Worm (Caenorhabditis elegans): ENCODE measurements around the gene ZK370.4.
A peak's percentile ranks its signal among the peaks of the same experiment; 100 is the strongest.

The ZK370.4 gene

DNA sequence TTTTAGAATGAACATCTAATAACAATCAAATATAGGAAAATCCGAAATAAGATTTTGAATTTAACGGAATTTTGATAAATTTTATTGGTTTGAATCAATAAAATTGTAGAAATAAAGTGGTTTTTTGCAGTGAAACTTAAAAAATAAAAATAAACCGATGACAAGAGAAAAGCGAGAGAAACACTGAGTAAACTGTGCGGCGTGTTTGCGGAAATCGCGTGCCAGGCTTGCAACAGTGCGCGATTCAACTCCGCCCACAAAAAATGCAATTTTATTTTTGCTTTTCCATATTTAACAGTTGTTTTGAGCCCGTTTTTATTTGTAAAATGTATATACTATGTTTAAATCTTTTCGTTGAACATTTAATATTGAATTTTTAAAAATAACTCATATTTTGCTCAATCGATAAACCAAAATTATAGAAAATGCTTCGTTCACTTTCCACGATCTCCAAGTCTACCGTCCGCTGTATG, 36.7 kb upstream of the ZK370.4 start, which contains the start of gene mtss-1 (continued):
- TF ChIP-seq ceh-22 (tag; optimal IDR thresholded peaks at IDR 0.05) (no peak), hlh-8 (tag; optimal IDR thresholded peaks at IDR 0.05) (peak; percentile 59), tbx-7 (tag; optimal IDR thresholded peaks at IDR 0.05) (peak; percentile 31), pha-2 (tag; optimal IDR thresholded peaks at IDR 0.05) (peak; percentile 74), ahr-1 (tag; optimal IDR thresholded peaks at IDR 0.05) (peak; percentile 85), hlh-30 (tag; optimal IDR thresholded peaks at IDR 0.05; ENCODE audit: insufficient read depth) (no peak), ceh-45 (GFP tag; IDR thresholded peaks at IDR 0.05) (no peak), tbx-2 (tag; optimal IDR thresholded peaks at IDR 0.05) (peak; percentile 72), C38D4.7 (GFP tag; optimal IDR thresholded peaks at IDR 0.05) (peak; percentile 71), ceh-18 (tag; optimal IDR thresholded peaks at IDR 0.05) (peak; percentile 24), rnt-1 (tag; optimal IDR thresholded peaks at IDR 0.05) (peak; percentile 63), che-1 (tag; optimal IDR thresholded peaks at IDR 0.05) (peak; percentile 78), T23F11.4 (GFP tag; optimal IDR thresholded peaks at IDR 0.05) (peak; percentile 73), eyg-1 (tag; optimal IDR thresholded peaks at IDR 0.05) (peak; percentile 64), unc-55 (GFP tag; optimal IDR thresholded peaks at IDR 0.05) (no peak), ztf-16 (tag; optimal IDR thresholded peaks at IDR 0.05) (peak; percentile 79), pag-3 (tag; optimal IDR thresholded peaks at IDR 0.05; ENCODE audit: borderline replicate concordance) (no peak), ref-2 (tag; optimal IDR thresholded peaks at IDR 0.05) (peak; percentile 64), unc-42 (tag; optimal IDR thresholded peaks at IDR 0.05) (peak; percentile 13), nhr-11 (tag; optimal IDR thresholded peaks at IDR 0.05) (no peak), odd-2 (tag; optimal IDR thresholded peaks at IDR 0.05) (peak; percentile 77), madf-2 (tag; optimal IDR thresholded peaks at IDR 0.05) (peak; percentile 64), hlh-6 (tag; optimal IDR thresholded peaks at IDR 0.05) (peak; percentile 45), pat-9 (tag; optimal IDR thresholded peaks at IDR 0.05) (peak; percentile 59), Y22D7AL.16 (tag; optimal IDR thresholded peaks at IDR 0.05) (peak; percentile 52), mec-3 (tag; optimal IDR thresholded peaks at IDR 0.05; ENCODE audit: borderline replicate concordance) (no peak), K02D7.2 (tag; optimal IDR thresholded peaks at IDR 0.05) (peak; percentile 74), dmd-4 (tag; optimal IDR thresholded peaks at IDR 0.05; ENCODE audit: borderline replicate concordance) (no peak), dve-1 (tag; optimal IDR thresholded peaks at IDR 0.05) (no peak), ceh-9 (tag; optimal IDR thresholded peaks at IDR 0.05) (no peak), unc-86 (tag; optimal IDR thresholded peaks at IDR 0.05) (peak; percentile 76), lin-11 (tag; optimal IDR thresholded peaks at IDR 0.05) (peak; percentile 62), K09A11.1 (tag; optimal IDR thresholded peaks at IDR 0.05; ENCODE audit: insufficient read depth) (peak; percentile 77), npax-4 (tag; optimal IDR thresholded peaks at IDR 0.05) (peak; percentile 67), F13H6.1 (tag; optimal IDR thresholded peaks at IDR 0.05) (peak; percentile 57), pqm-1 (tag; optimal IDR thresholded peaks at IDR 0.05) (no peak), pax-1 (tag; optimal IDR thresholded peaks at IDR 0.05) (no peak), elt-2 (tag; optimal IDR thresholded peaks at IDR 0.05) (peak; percentile 92), nfya-1 (tag; optimal IDR thresholded peaks at IDR 0.05) (peak; percentile 78), pros-1 (tag; optimal IDR thresholded peaks at IDR 0.05) (no peak)

DNA sequence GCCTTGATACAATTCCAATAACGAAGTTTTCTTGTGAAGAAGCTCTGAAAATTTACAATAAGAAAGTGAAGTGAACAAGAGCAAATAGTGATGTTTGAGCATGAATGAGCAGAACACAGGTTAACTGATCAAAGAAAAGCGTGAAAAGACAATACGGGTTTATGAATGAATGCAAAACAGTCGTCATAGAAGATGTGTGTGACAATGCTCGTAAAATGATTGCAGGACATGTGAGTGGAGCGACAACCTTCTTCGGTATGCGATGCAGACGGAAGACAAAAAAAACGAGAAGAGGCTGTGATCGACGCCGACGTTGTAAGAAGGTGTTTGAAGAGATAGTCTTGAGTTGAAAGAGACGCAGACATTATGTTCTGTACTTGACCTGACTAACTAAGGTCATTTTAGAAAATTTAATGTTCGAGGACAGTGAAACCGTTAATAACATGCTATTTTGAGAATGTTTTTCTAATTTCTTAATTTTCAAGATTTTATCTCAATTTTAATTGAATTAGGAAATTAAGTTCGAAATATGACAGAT, 36.2 kb upstream of the ZK370.4 start, which contains the start of gene mig-22:
TSS of gene mig-22 (minus strand) at position 51 of the 538 bp plus-strand sequence.
- no peak for TF ChIP-seq unc-3 (GFP tag; conservative IDR thresholded peaks at IDR 0.05)
- TF ChIP-seq unc-3 (tag; optimal IDR thresholded peaks at IDR 0.05) = no peak
- no peak for TF ChIP-seq F13H6.1 (tag; optimal IDR thresholded peaks at IDR 0.05)
- no peak for TF ChIP-seq nhr-11 (tag; optimal IDR thresholded peaks at IDR 0.05)
- TF ChIP-seq K02D7.2 (tag; optimal IDR thresholded peaks at IDR 0.05) = no peak
- no peak for TF ChIP-seq fkh-10 (GFP tag; optimal IDR thresholded peaks at IDR 0.05)

Data from whole organism, late embryonic.